Worm (Caenorhabditis elegans) whole organism, L4 larva: ENCODE measurements around the gene K11E4.1.
A peak's percentile ranks its signal among the peaks of the same experiment; 100 is the strongest.

Experiments used
- Y5F2A.4 ChIP-seq: fragments of 200-800 bp; sonication (Bioruptor generic); optimal IDR thresholded peaks from 2 replicates; lab custom pipeline; 2018; ENCODE audit warnings: mild to moderate bottlenecking, missing genetic modification characterization, missing compliant biosample characterization
- ama-1 ChIP-seq: fragments of 150-350 bp; optimal IDR thresholded peaks from 2 replicates; lab custom pipeline; 2014; ENCODE audit warnings: inconsistent platforms, mixed read lengths
- ces-1 ChIP-seq: fragments of 150-350 bp; sonication (generic microtip); optimal IDR thresholded peaks from 4 replicates; lab custom pipeline; 2014; ENCODE audit warnings: missing biosample characterization, missing genetic modification reagents, missing genetic modification characterization
- lin-13 ChIP-seq: fragments of 150-350 bp; optimal IDR thresholded peaks from 2 replicates; lab custom pipeline; 2014; ENCODE audit warnings: missing biosample characterization, missing genetic modification reagents, missing genetic modification characterization
- nhr-10 ChIP-seq: fragments of 150-350 bp; optimal IDR thresholded peaks from 2 replicates; lab custom pipeline; 2014; ENCODE audit warnings: missing biosample characterization, missing genetic modification characterization
- nhr-11 ChIP-seq: fragments of 150-350 bp; optimal IDR thresholded peaks from 2 replicates; lab custom pipeline; 2014; ENCODE audit warnings: missing biosample characterization, missing genetic modification characterization
- unc-39 ChIP-seq: sonication (generic microtip); optimal IDR thresholded peaks from 2 replicates; lab custom pipeline; 2017; ENCODE audit warnings: missing biosample characterization, missing genetic modification characterization
- zfp-2 ChIP-seq: sonication (generic microtip); optimal IDR thresholded peaks from 2 replicates; lab custom pipeline; 2016; ENCODE audit warnings: mild to moderate bottlenecking, missing genetic modification characterization, missing compliant biosample characterization

ce11 chrX:13726874-13727343 lies 13.0 kb downstream of the K11E4.1 start, which contains the start of gene pix-1:
- TF ChIP-seq nhr-11 (tag; lab: Kevin White, UChicago) (peak; percentile 49), nhr-10 (tag; lab: Kevin White, UChicago) (no peak), lin-13 (GFP tag; lab: Kevin White, UChicago) (peak; percentile 3), ama-1 (lab: Kevin White, UChicago) (no peak), ces-1 (GFP tag; lab: Kevin White, UChicago) (no peak), Y5F2A.4 (no peak), zfp-2 (tag; lab: Kevin White, UChicago) (no peak), unc-39 (tag; lab: Kevin White, UChicago) (no peak)
